Fruit fly (Drosophila melanogaster) whole organism, embryonic: ENCODE data around the gene CG32413.
A peak's percentile ranks its signal among the peaks of the same experiment; 100 is the strongest.

ENCODE experiments used
- Blimp-1 ChIP-seq: fragments of 200-800 bp; sonication (Bioruptor generic); optimal IDR thresholded peaks from 3 replicates; lab custom pipeline; 2018; ENCODE audit warnings: missing biosample characterization, missing genetic modification characterization, mild to moderate bottlenecking, moderate library complexity, missing genetic modification reagents
- BtbVII ChIP-seq: fragments of 200-800 bp; sonication (Bioruptor generic); optimal IDR thresholded peaks from 3 replicates; lab custom pipeline; 2017; ENCODE audit warnings: missing biosample characterization, mild to moderate bottlenecking, missing genetic modification characterization
- CG11398 ChIP-seq: fragments of 200-800 bp; sonication (Bioruptor generic); optimal IDR thresholded peaks from 2 replicates; lab custom pipeline; 2016; ENCODE audit warnings: missing biosample characterization, missing genetic modification characterization
- CG12744 ChIP-seq: fragments of 200-800 bp; sonication (Bioruptor generic); optimal IDR thresholded peaks from 2 replicates; lab custom pipeline; 2016; ENCODE audit warnings: missing biosample characterization, missing genetic modification characterization
- CG15269 ChIP-seq: fragments of 200-800 bp; sonication (Bioruptor generic); optimal IDR thresholded peaks from 2 replicates; lab custom pipeline; 2018; ENCODE audit warnings: missing biosample characterization, mild to moderate bottlenecking, missing genetic modification characterization, moderate library complexity
- CG1529 ChIP-seq: fragments of 200-800 bp; sonication (Bioruptor generic); optimal IDR thresholded peaks from 3 replicates; lab custom pipeline; 2018; ENCODE audit warnings: missing biosample characterization, missing genetic modification characterization
- CG16863 ChIP-seq: fragments of 200-800 bp; sonication (Bioruptor generic); optimal IDR thresholded peaks from 3 replicates; lab custom pipeline; 2016; ENCODE audit warnings: missing biosample characterization, missing genetic modification characterization
- CG17328 ChIP-seq: fragments of 200-800 bp; sonication (Bioruptor generic); IDR thresholded peaks from 2 replicates; pipeline ENCODE4 v1.3.6; 2022; ENCODE audit warnings: missing biosample characterization, missing genetic modification characterization
- CG17385 ChIP-seq: fragments of 200-800 bp; sonication (Bioruptor generic); optimal IDR thresholded peaks from 3 replicates; lab custom pipeline; 2018; ENCODE audit warnings: missing biosample characterization, mild to moderate bottlenecking, missing genetic modification characterization
- CG32532 ChIP-seq: fragments of 200-800 bp; sonication (Bioruptor generic); IDR thresholded peaks from 2 replicates; pipeline ENCODE4 v1.3.6; 2022; ENCODE audit warnings: missing biosample characterization, missing genetic modification characterization
- CG33213 ChIP-seq: fragments of 200-800 bp; sonication (Bioruptor generic); optimal IDR thresholded peaks from 3 replicates; lab custom pipeline; 2016; ENCODE audit warnings: missing biosample characterization, missing genetic modification characterization
- CG6254 ChIP-seq: fragments of 200-800 bp; sonication (Bioruptor generic); optimal IDR thresholded peaks from 3 replicates; lab custom pipeline; 2017; ENCODE audit warnings: mild to moderate bottlenecking, missing biosample characterization, missing genetic modification reagents, missing genetic modification characterization
- CG8765 ChIP-seq: fragments of 200-800 bp; sonication (Bioruptor generic); IDR thresholded peaks from 2 replicates; pipeline ENCODE4 v1.3.6; 2022; ENCODE audit warnings: missing biosample characterization, missing genetic modification characterization
- CG9437 ChIP-seq: fragments of 200-800 bp; sonication (Bioruptor generic); optimal IDR thresholded peaks from 2 replicates; lab custom pipeline; 2018; ENCODE audit warnings: missing biosample characterization, mild to moderate bottlenecking, missing genetic modification characterization
- CG9932 ChIP-seq: fragments of 200-800 bp; sonication (Bioruptor generic); IDR thresholded peaks from 2 replicates; pipeline ENCODE4 v1.3.6; 2022; ENCODE audit warnings: missing biosample characterization, missing genetic modification characterization
- Eip74EF ChIP-seq, 2 experiments: fragments of 200-800 bp in 1 of 2; fragments of >200 bp in 1 of 2; sonication (Bioruptor generic) in 1 of 2; optimal IDR thresholded peaks; 2 replicates each; lab custom pipeline; 2017 to 2019; ENCODE audit warnings: missing biosample characterization in 2 of 2, missing genetic modification characterization in 2 of 2, mild to moderate bottlenecking in 1 of 2, moderate library complexity in 1 of 2
- Elba2 ChIP-seq: fragments of 200-800 bp; sonication (Bioruptor generic); optimal IDR thresholded peaks from 3 replicates; lab custom pipeline; 2016; ENCODE audit warnings: missing biosample characterization, missing genetic modification characterization
- Fer3 ChIP-seq: fragments of 200-800 bp; sonication (Bioruptor generic); optimal IDR thresholded peaks from 2 replicates; lab custom pipeline; 2018; ENCODE audit warnings: missing biosample characterization, mild to moderate bottlenecking, missing genetic modification characterization, moderate library complexity
- H15 ChIP-seq: fragments of 200-800 bp; sonication (Bioruptor generic); IDR thresholded peaks from 3 replicates; pipeline ENCODE4 v1.3.6; 2022; ENCODE audit warnings: missing biosample characterization, missing genetic modification characterization
- Hr51 ChIP-seq, 2 experiments: fragments of 200-800 bp; sonication (Bioruptor generic); optimal IDR thresholded peaks; 2 replicates in 1 of 2; 3 replicates in 1 of 2; lab custom pipeline; 2016 to 2018; ENCODE audit warnings: missing biosample characterization in 2 of 2, missing genetic modification characterization in 2 of 2, mild to moderate bottlenecking in 1 of 2, moderate library complexity in 1 of 2
- Nf-YC ChIP-seq: fragments of 200-800 bp; optimal IDR thresholded peaks from 3 replicates; lab custom pipeline; 2019; ENCODE audit warnings: missing biosample characterization, mild to moderate bottlenecking, missing genetic modification characterization, moderate library complexity
- Optix ChIP-seq: fragments of 200-800 bp; sonication (Bioruptor generic); IDR thresholded peaks from 3 replicates; pipeline ENCODE4 v1.3.6; 2022; ENCODE audit warnings: missing biosample characterization, missing genetic modification characterization
- Ssrp ChIP-seq: fragments of 200-800 bp; sonication (Bioruptor generic); optimal IDR thresholded peaks from 2 replicates; lab custom pipeline; 2018; ENCODE audit warnings: missing biosample characterization, mild to moderate bottlenecking, missing genetic modification characterization, moderate library complexity
- Trl ChIP-seq, 3 experiments: fragments of >200 bp in 2 of 3; fragments of 200-800 bp in 1 of 3; sonication (Bioruptor generic) in 1 of 3; optimal IDR thresholded peaks; 2 replicates in 1 of 3; 3 replicates in 2 of 3; lab custom pipeline; 2016 to 2017; ENCODE audit warnings: missing biosample characterization in 1 of 3, missing genetic modification characterization in 1 of 3
- Xrp1 ChIP-seq: fragments of 200-800 bp; sonication (Bioruptor generic); IDR thresholded peaks from 2 replicates; pipeline ENCODE4 v1.3.6; 2022; ENCODE audit warnings: missing biosample characterization, missing genetic modification characterization
- ab ChIP-seq: fragments of 200-800 bp; sonication (Bioruptor generic); optimal IDR thresholded peaks from 2 replicates; lab custom pipeline; 2016; ENCODE audit warnings: missing biosample characterization, missing genetic modification characterization
- ase ChIP-seq: fragments of 200-800 bp; sonication (Bioruptor generic); IDR thresholded peaks from 3 replicates; pipeline ENCODE4 v1.3.6; 2022; ENCODE audit warnings: missing biosample characterization, missing genetic modification characterization
- bbx ChIP-seq: fragments of 200-800 bp; sonication (Bioruptor generic); IDR thresholded peaks from 2 replicates; pipeline ENCODE4 v1.3.6; 2022; ENCODE audit warnings: missing biosample characterization, missing genetic modification characterization; ENCODE audit not compliant: partially characterized antibody
- bcd ChIP-seq: fragments of 200-800 bp; sonication (Bioruptor generic); optimal IDR thresholded peaks from 2 replicates; lab custom pipeline; 2017; ENCODE audit warnings: missing biosample characterization, mild to moderate bottlenecking, missing genetic modification characterization
- ci ChIP-seq: fragments of 200-800 bp; sonication (Bioruptor generic); IDR thresholded peaks from 3 replicates; pipeline ENCODE4 v1.3.6; 2022; ENCODE audit warnings: missing biosample characterization, missing genetic modification characterization
- da ChIP-seq: fragments of 200-800 bp; sonication (Bioruptor generic); optimal IDR thresholded peaks from 2 replicates; lab custom pipeline; 2016; ENCODE audit warnings: missing biosample characterization, missing genetic modification characterization
- esg ChIP-seq: fragments of 200-800 bp; sonication (Bioruptor generic); conservative IDR thresholded peaks from 2 replicates; pipeline ENCODE4 v1.3.6; 2022; ENCODE audit warnings: missing biosample characterization, missing genetic modification characterization
- eve ChIP-seq, 2 experiments: fragments of >200 bp; optimal IDR thresholded peaks; 2 replicates each; lab custom pipeline; 2017; ENCODE audit warnings: missing biosample characterization in 2 of 2, missing genetic modification characterization in 2 of 2
- ewg ChIP-seq: fragments of 200-800 bp; sonication (Bioruptor generic); optimal IDR thresholded peaks from 3 replicates; lab custom pipeline; 2017; ENCODE audit warnings: mild to moderate bottlenecking, missing biosample characterization, missing genetic modification reagents, missing genetic modification characterization
- gce ChIP-seq: fragments of 200-800 bp; sonication (Bioruptor generic); IDR thresholded peaks from 3 replicates; pipeline ENCODE4 v1.3.6; 2022; ENCODE audit warnings: missing biosample characterization, missing genetic modification characterization
- gem ChIP-seq: fragments of 200-800 bp; sonication (Bioruptor generic); optimal IDR thresholded peaks from 2 replicates; lab custom pipeline; 2019; ENCODE audit warnings: missing biosample characterization, mild to moderate bottlenecking, missing genetic modification characterization, moderate library complexity
- insv ChIP-seq, 2 experiments: fragments of 200-800 bp; sonication (Bioruptor generic); optimal IDR thresholded peaks; 3 replicates each; lab custom pipeline; 2016 to 2018; ENCODE audit warnings: missing biosample characterization in 2 of 2, missing genetic modification characterization in 2 of 2
- lab ChIP-seq: fragments of 200-800 bp; sonication (Bioruptor generic); optimal IDR thresholded peaks from 3 replicates; lab custom pipeline; 2017; ENCODE audit warnings: missing biosample characterization, missing genetic modification characterization, mild to moderate bottlenecking, moderate library complexity, missing genetic modification reagents
- lmd ChIP-seq: fragments of 200-800 bp; sonication (Bioruptor generic); IDR thresholded peaks from 2 replicates; pipeline ENCODE4 v1.3.6; 2022; ENCODE audit warnings: missing biosample characterization, missing genetic modification characterization
- p53 ChIP-seq: fragments of 200-800 bp; sonication (Bioruptor generic); optimal IDR thresholded peaks from 2 replicates; lab custom pipeline; 2016; ENCODE audit warnings: missing biosample characterization, missing genetic modification characterization
- pzg ChIP-seq: fragments of 200-800 bp; sonication (Bioruptor generic); optimal IDR thresholded peaks from 3 replicates; lab custom pipeline; 2018; ENCODE audit warnings: missing biosample characterization, mild to moderate bottlenecking, missing genetic modification characterization, moderate library complexity
- salm ChIP-seq: fragments of 200-800 bp; sonication (Bioruptor generic); optimal IDR thresholded peaks from 2 replicates; lab custom pipeline; 2018; ENCODE audit warnings: missing biosample characterization, mild to moderate bottlenecking, missing genetic modification characterization
- sc ChIP-seq, 3 experiments: fragments of >200 bp in 2 of 3; fragments of 200-800 bp in 1 of 3; sonication (Bioruptor generic) in 1 of 3; optimal IDR thresholded peaks; 2 replicates in 2 of 3; 3 replicates in 1 of 3; lab custom pipeline; 2017; ENCODE audit warnings: mild to moderate bottlenecking in 1 of 3, missing biosample characterization in 1 of 3, missing genetic modification characterization in 1 of 3, missing genetic modification reagents in 1 of 3
- sim ChIP-seq: fragments of 200-800 bp; sonication (Bioruptor generic); IDR thresholded peaks from 2 replicates; pipeline ENCODE4 v1.3.6; 2022; ENCODE audit warnings: missing biosample characterization, missing genetic modification characterization
- trem ChIP-seq: fragments of 200-800 bp; optimal IDR thresholded peaks from 3 replicates; lab custom pipeline; 2019; ENCODE audit warnings: missing biosample characterization, mild to moderate bottlenecking, missing genetic modification characterization, moderate library complexity
- tup ChIP-seq: fragments of 200-800 bp; sonication (Bioruptor generic); optimal IDR thresholded peaks from 2 replicates; lab custom pipeline; 2016; ENCODE audit warnings: missing biosample characterization, mild to moderate bottlenecking, missing genetic modification characterization, moderate library complexity
- zf30C ChIP-seq: fragments of 200-800 bp; sonication (Bioruptor generic); optimal IDR thresholded peaks from 3 replicates; lab custom pipeline; 2018; ENCODE audit warnings: missing biosample characterization, mild to moderate bottlenecking, missing genetic modification characterization

The CG32413 gene

DNA sequence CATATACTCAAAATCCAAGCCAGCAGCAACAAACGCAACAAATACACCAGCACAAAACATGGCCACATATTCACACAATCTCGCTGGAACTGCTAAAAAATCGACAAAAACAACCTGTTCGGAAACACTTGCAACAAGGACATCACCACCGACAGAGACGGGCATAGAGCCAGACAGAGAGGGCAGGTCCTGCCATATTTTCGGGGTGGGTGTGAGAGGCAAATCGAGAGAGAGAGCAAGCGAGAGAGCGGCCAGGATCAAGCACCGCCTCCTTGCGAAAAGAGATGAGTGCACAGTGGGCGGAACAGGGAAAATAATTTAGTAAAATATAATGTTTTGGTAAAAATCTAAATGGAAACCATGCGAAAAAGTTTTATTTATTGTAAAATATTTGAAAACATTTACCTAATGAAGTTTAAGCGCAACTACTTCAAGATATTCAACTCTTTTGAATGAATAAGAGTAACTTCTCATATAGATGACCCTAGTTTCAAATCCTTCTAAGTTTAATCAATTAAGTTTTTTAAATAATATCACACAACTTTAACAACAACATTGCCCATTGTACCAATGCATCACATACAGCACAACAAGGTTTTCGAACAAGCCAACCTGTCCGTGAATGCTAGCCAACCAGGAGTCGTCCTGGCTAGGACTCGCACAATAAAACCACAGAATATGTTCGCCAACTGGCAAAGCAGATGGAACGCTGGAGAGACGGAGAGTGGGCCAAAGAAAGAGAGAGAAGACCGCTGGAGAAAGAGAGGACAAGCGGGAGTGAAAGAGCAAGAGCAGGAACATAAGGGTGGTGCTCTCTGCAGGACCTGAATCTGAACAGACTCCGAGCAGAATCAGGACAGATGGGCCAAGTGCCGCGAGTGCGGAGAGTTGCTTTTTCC, 22.3 kb downstream of the CG32413 start (continued):
- TF ChIP-seq ase (no peak), CG17328 (peak; percentile 75), sc (optimal IDR thresholded peaks at IDR 0.05; lab: Kevin White, UChicago) (no peak), sc (GFP tag; optimal IDR thresholded peaks at IDR 0.05; lab: Kevin White, UChicago) (peak; percentile 52), CG9437 (GFP tag; lab: Kevin White, UChicago) (peak; percentile 63), gem (tag; lab: Kevin White, UChicago) (peak; percentile 77), esg (GFP tag; lab: Robert Waterston, UW) (peak; percentile 66), CG9932 (GFP tag; lab: Robert Waterston, UW) (no peak), p53 (no peak), tup (GFP tag; lab: Kevin White, UChicago) (no peak), ewg (GFP tag; lab: Kevin White, UChicago) (peak; percentile 37), lmd (GFP tag; lab: Robert Waterston, UW) (no peak), gce (GFP tag; lab: Robert Waterston, UW) (no peak), zf30C (no peak), insv (GFP tag; optimal IDR thresholded peaks at IDR 0.05; lab: Kevin White, UChicago) (peak in 1 of 2 experiments; percentile 91), ab (GFP tag; lab: Kevin White, UChicago) (no peak), eve (GFP tag; optimal IDR thresholded peaks at IDR 0.05; lab: Kevin White, UChicago) (no peak), Trl (optimal IDR thresholded peaks at IDR 0.05; lab: Kevin White, UChicago) (peak; percentile 36 to 85), Trl (GFP tag; optimal IDR thresholded peaks at IDR 0.05; lab: Kevin White, UChicago) (no peak), H15 (GFP tag; lab: Robert Waterston, UW) (no peak), pzg (GFP tag; lab: Kevin White, UChicago) (no peak), CG15269 (tag; lab: Kevin White, UChicago) (no peak), Hr51 (GFP tag; optimal IDR thresholded peaks at IDR 0.05; lab: Kevin White, UChicago) (peak; percentile 32 to 70), Blimp-1 (no peak), Ssrp (peak; percentile 65), BtbVII (GFP tag; lab: Kevin White, UChicago) (no peak), CG8765 (GFP tag; lab: Robert Waterston, UW) (peak; percentile 28; the same call in 1 of the 2 replicates), ci (GFP tag; lab: Robert Waterston, UW) (peak; percentile 66; the same call in 2 of the 3 replicates), CG1529 (GFP tag; lab: Kevin White, UChicago) (peak; percentile 49), CG16863 (GFP tag; lab: Kevin White, UChicago) (peak; percentile 69), CG12744 (GFP tag; lab: Kevin White, UChicago) (peak; percentile 38), bcd (GFP tag; lab: Kevin White, UChicago) (peak; percentile 16), Fer3 (tag; lab: Kevin White, UChicago) (no peak), CG6254 (no peak), lab (GFP tag; lab: Kevin White, UChicago) (no peak), Eip74EF (GFP tag; optimal IDR thresholded peaks at IDR 0.05; lab: Kevin White, UChicago) (no peak), Optix (GFP tag; lab: Robert Waterston, UW) (no peak), Elba2 (GFP tag; lab: Kevin White, UChicago) (peak; percentile 12), Xrp1 (peak; percentile 48; the same call in 1 of the 2 replicates), trem (tag; lab: Kevin White, UChicago) (no peak), da (no peak), bbx (GFP tag; lab: Robert Waterston, UW) (no peak), salm (tag; lab: Kevin White, UChicago) (no peak), CG11398 (GFP tag; lab: Kevin White, UChicago) (peak; percentile 21), Nf-YC (tag; lab: Kevin White, UChicago) (peak; percentile 87), CG17385 (peak; percentile 64), CG32532 (GFP tag; lab: Robert Waterston, UW) (no peak), sim (no peak), CG33213 (GFP tag; lab: Kevin White, UChicago) (no peak)
